Fruit fly (Drosophila melanogaster) whole organism, pupa: ENCODE measurements around the gene GATAd.

Source experiments
- CG10348 ChIP-seq: fragments of 200-800 bp; sonication (Bioruptor generic); IDR thresholded peaks from 2 replicates; pipeline ENCODE4 v1.3.6; 2022; ENCODE audit warnings: missing biosample characterization, missing genetic modification characterization
- CG12605 ChIP-seq: fragments of 200-800 bp; sonication (Bioruptor generic); IDR thresholded peaks from 2 replicates; pipeline ENCODE4 v1.3.6; 2022; ENCODE audit warnings: missing biosample characterization, missing genetic modification characterization
- CG13204 ChIP-seq: fragments of 200-800 bp; sonication (Bioruptor generic); optimal IDR thresholded peaks from 2 replicates; lab custom pipeline; 2018; ENCODE audit warnings: missing biosample characterization, mild to moderate bottlenecking, missing genetic modification characterization, moderate library complexity
- CG14655 ChIP-seq: fragments of 200-800 bp; sonication (Bioruptor generic); optimal IDR thresholded peaks from 3 replicates; lab custom pipeline; 2017; ENCODE audit warnings: mild to moderate bottlenecking, missing biosample characterization, missing genetic modification reagents, missing genetic modification characterization
- CG15710 ChIP-seq: fragments of 200-800 bp; sonication (Bioruptor generic); optimal IDR thresholded peaks from 2 replicates; lab custom pipeline; 2018; ENCODE audit warnings: missing biosample characterization, mild to moderate bottlenecking, missing genetic modification characterization, moderate library complexity
- CG17806 ChIP-seq: fragments of 200-800 bp; sonication (Bioruptor generic); optimal IDR thresholded peaks from 2 replicates; lab custom pipeline; 2018; ENCODE audit warnings: missing biosample characterization, mild to moderate bottlenecking, missing genetic modification characterization, moderate library complexity
- CG32121 ChIP-seq: fragments of 200-800 bp; sonication (Bioruptor generic); IDR thresholded peaks from 2 replicates; pipeline ENCODE4 v1.3.6; 2022; ENCODE audit warnings: missing biosample characterization, missing genetic modification characterization
- CG34367 ChIP-seq: fragments of 200-800 bp; sonication (Bioruptor generic); optimal IDR thresholded peaks from 2 replicates; lab custom pipeline; 2018; ENCODE audit warnings: missing biosample characterization, mild to moderate bottlenecking, missing genetic modification characterization
- CG4496 ChIP-seq: fragments of 200-800 bp; sonication (Bioruptor generic); IDR thresholded peaks from 3 replicates; pipeline ENCODE4 v1.3.6; 2022; ENCODE audit warnings: missing biosample characterization, missing genetic modification characterization
- CG8159 ChIP-seq: fragments of 200-800 bp; sonication (Bioruptor generic); optimal IDR thresholded peaks from 3 replicates; lab custom pipeline; 2018; ENCODE audit warnings: missing biosample characterization, mild to moderate bottlenecking, missing genetic modification characterization, moderate library complexity
- CG8301 ChIP-seq: fragments of 200-800 bp; sonication (Bioruptor generic); optimal IDR thresholded peaks from 2 replicates; lab custom pipeline; 2018; ENCODE audit warnings: missing biosample characterization, mild to moderate bottlenecking, missing genetic modification characterization
- CG9948 ChIP-seq: fragments of 200-800 bp; sonication (Bioruptor generic); optimal IDR thresholded peaks from 2 replicates; lab custom pipeline; 2018; ENCODE audit warnings: missing biosample characterization, mild to moderate bottlenecking, missing genetic modification characterization, moderate library complexity
- D1 ChIP-seq: fragments of 200-800 bp; sonication (Bioruptor generic); optimal IDR thresholded peaks from 2 replicates; lab custom pipeline; 2018; ENCODE audit warnings: missing biosample characterization, mild to moderate bottlenecking, missing genetic modification characterization, moderate library complexity
- EcR ChIP-seq: fragments of 200-800 bp; sonication (Bioruptor generic); optimal IDR thresholded peaks from 3 replicates; lab custom pipeline; 2019; ENCODE audit warnings: missing biosample characterization, missing genetic modification characterization, mild to moderate bottlenecking, moderate library complexity, missing genetic modification reagents
- Ets98B ChIP-seq: fragments of 200-800 bp; sonication (Bioruptor generic); IDR thresholded peaks from 2 replicates; pipeline ENCODE4 v1.3.6; 2022; ENCODE audit warnings: missing biosample characterization, missing genetic modification characterization
- Pif1A ChIP-seq: fragments of 200-800 bp; sonication (Bioruptor generic); optimal IDR thresholded peaks from 3 replicates; lab custom pipeline; 2016; ENCODE audit warnings: missing biosample characterization, missing genetic modification characterization
- Pif1B ChIP-seq: fragments of 200-800 bp; sonication (Bioruptor generic); optimal IDR thresholded peaks from 3 replicates; lab custom pipeline; 2016; ENCODE audit warnings: missing biosample characterization, missing genetic modification characterization
- Snoo ChIP-seq: fragments of 200-800 bp; sonication (Bioruptor generic); optimal IDR thresholded peaks from 3 replicates; lab custom pipeline; 2017; ENCODE audit warnings: missing biosample characterization, mild to moderate bottlenecking, missing genetic modification characterization, inconsistent platforms
- fd96Ca ChIP-seq: fragments of 200-800 bp; sonication (Bioruptor generic); IDR thresholded peaks from 3 replicates; pipeline ENCODE4 v1.3.6; 2022; ENCODE audit warnings: missing biosample characterization, missing genetic modification characterization
- gl ChIP-seq: fragments of 200-800 bp; sonication (Bioruptor generic); optimal IDR thresholded peaks from 2 replicates; lab custom pipeline; 2018; ENCODE audit warnings: missing biosample characterization, mild to moderate bottlenecking, missing genetic modification characterization
- rn ChIP-seq: fragments of 200-800 bp; sonication (Bioruptor generic); IDR thresholded peaks from 2 replicates; pipeline ENCODE4 v1.3.6; 2022; ENCODE audit warnings: missing biosample characterization, missing genetic modification characterization

The GATAd gene

DNA sequence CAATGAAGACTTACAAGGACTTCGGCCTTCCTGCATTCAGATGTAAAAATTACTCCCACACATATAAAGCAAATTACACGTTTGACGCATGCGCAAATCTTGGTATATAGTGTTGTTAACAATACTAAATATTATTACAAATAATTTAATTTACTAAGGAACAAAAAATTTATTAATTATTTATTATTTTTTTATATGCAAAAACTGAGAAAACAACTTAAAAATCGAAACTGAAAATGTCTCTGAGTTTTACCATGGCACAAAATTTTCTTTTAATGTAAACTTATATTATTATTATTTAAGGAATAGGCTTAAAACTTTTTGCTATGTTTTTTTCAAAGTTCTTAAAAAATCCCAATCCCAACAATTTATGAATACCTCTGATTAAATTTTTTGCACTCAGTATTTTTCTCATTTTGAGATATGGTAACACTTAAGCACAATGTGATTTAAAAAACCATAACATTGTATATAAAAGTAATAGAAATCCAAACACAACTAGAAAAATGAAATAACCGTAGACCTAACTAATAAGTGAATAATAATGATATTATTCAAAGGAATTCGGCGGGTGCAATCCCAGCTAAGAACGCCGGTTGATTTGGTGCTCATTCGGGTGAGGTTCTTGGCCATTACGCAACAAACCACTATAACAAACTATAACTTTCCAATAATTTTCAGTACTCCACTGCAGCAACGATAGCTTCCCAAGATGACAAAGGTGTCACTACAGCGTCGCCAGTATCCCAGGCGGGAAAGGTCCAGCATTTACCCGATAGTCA is 2.3 kb upstream of the GATAd start, which contains the start of the genes Schip1 and Cox10:
Gene Schip1, minus strand, starts transcription at position 51 of the 782 bp plus-strand sequence.
Gene Cox10, plus strand, starts transcription at position 406 of the 782 bp plus-strand sequence.
- TF ChIP-seq D1 (tag; lab: Kevin White, UChicago) (no peak), fd96Ca (GFP tag; lab: Robert Waterston, UW) (no peak), CG10348 (no peak), Pif1B (GFP tag; lab: Kevin White, UChicago) (no peak), CG14655 (GFP tag; lab: Kevin White, UChicago) (no peak), CG34367 (tag; lab: Kevin White, UChicago) (no peak), gl (no peak), Pif1A (GFP tag; lab: Kevin White, UChicago) (no peak)

DNA sequence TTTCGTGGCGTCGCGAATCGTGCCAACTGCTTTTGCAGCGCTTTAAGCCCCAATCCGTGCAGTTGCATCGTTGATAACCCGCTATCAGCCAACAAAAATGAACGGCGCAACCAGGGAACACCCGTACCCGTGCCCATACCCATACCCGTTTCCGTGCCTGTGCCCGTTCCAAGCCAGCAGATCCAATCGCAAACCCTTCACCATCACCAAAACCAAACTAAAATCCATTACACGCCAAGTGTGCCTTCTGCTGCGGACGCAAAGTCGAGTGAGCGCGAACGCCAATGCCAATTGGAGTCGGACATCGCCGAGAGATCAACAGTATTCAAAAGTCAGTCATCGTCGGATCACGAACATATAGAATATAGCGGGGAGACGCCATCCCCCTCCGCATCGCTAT is 679 bp downstream of the GATAd start:
- TF ChIP-seq CG13204, result no peak
- TF ChIP-seq gl, result no peak
- no peak for TF ChIP-seq CG32121 (GFP tag; lab: Robert Waterston, UW)
- TF ChIP-seq EcR (GFP tag; lab: Kevin White, UChicago), result no peak
- TF ChIP-seq CG4496 (GFP tag; lab: Robert Waterston, UW), result no peak
- TF ChIP-seq CG15710 (tag; lab: Kevin White, UChicago), result no peak
- TF ChIP-seq CG10348, result no peak
- TF ChIP-seq CG8159 (tag; lab: Kevin White, UChicago), result no peak
- TF ChIP-seq CG12605, result no peak
- TF ChIP-seq D1 (tag; lab: Kevin White, UChicago), result no peak

DNA sequence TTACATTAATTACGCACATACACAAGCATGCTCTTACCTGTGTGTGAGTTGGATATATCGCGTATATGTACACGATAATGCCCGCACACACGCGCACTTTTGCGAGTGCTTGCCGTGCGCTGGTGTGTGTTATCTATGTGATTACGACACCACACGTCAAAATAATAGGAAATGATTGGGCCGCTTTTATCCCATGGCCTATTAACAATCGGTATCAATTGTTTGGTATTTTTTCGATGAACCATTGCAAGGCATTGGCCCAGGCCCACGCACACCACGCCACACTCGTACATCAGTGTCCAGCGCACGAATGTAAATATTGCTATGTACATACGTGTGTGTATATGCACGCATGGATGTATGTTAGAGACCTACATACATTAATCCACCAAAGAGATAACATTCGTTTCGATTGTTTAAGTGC is 1.3 kb downstream of the GATAd start:
- TF ChIP-seq Ets98B (GFP tag; lab: Robert Waterston, UW) (peak; percentile 64; the same call in 1 of the 2 replicates), CG32121 (GFP tag; lab: Robert Waterston, UW) (peak; percentile 51; the same call in 1 of the 2 replicates), fd96Ca (GFP tag; lab: Robert Waterston, UW) (no peak), CG17806 (tag; lab: Kevin White, UChicago) (peak; percentile 28), EcR (GFP tag; lab: Kevin White, UChicago) (peak; percentile 84), D1 (tag; lab: Kevin White, UChicago) (no peak), Pif1B (GFP tag; lab: Kevin White, UChicago) (peak; percentile 63), CG15710 (tag; lab: Kevin White, UChicago) (peak; percentile 14), CG14655 (GFP tag; lab: Kevin White, UChicago) (no peak), Snoo (peak; percentile 30), gl (peak; percentile 28), CG4496 (GFP tag; lab: Robert Waterston, UW) (no peak), CG9948 (peak; percentile 5), CG34367 (tag; lab: Kevin White, UChicago) (peak; percentile 48), CG10348 (no peak), CG8159 (tag; lab: Kevin White, UChicago) (no peak), rn (GFP tag; lab: Robert Waterston, UW) (no peak), CG8301 (tag; lab: Kevin White, UChicago) (peak; percentile 21), CG12605 (no peak), CG13204 (no peak), Pif1A (GFP tag; lab: Kevin White, UChicago) (no peak)

DNA sequence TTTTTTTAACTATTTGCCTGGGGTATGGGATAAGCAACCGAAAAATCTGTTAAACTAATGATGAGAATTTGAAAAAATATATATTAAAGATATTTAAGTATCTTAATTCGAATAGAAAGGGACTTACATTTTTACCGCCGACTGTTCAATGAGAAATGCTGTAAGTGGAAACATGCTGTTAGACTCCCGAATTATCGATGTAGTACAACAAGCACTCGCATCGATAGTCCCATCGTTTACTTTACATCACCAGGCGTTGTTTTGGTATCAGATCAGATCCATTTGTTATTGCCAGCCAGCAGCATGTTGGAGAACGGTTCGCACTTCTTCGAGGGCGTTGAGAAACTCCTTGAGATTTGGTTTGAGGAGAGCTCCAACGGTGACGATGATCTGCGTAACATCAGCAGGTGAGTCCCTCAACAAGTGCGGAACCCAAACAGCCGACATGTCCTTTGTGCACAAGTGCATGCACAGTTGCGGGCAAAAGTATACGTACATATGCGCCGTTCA is 5.7 kb downstream of the GATAd start, which contains the start of gene SamDC:
Gene SamDC, plus strand, starts transcription at position 246 of the 510 bp plus-strand sequence.
- TF ChIP-seq CG10348 (no peak), CG12605 (0 out of 2 replicates have a peak, but pooled peaks have one; percentile 23), Ets98B (GFP tag; lab: Robert Waterston, UW) (peak; percentile 36; the same call in 1 of the 2 replicates), CG17806 (tag; lab: Kevin White, UChicago) (no peak), CG32121 (GFP tag; lab: Robert Waterston, UW) (peak; percentile 11; the same call in 1 of the 2 replicates), CG8159 (tag; lab: Kevin White, UChicago) (peak; percentile 39), fd96Ca (GFP tag; lab: Robert Waterston, UW) (no peak), CG34367 (tag; lab: Kevin White, UChicago) (no peak), CG9948 (peak; percentile 3), Pif1A (GFP tag; lab: Kevin White, UChicago) (peak; percentile 19), rn (GFP tag; lab: Robert Waterston, UW) (no peak), Snoo (peak; percentile 25), CG15710 (tag; lab: Kevin White, UChicago) (peak; percentile 36)

DNA sequence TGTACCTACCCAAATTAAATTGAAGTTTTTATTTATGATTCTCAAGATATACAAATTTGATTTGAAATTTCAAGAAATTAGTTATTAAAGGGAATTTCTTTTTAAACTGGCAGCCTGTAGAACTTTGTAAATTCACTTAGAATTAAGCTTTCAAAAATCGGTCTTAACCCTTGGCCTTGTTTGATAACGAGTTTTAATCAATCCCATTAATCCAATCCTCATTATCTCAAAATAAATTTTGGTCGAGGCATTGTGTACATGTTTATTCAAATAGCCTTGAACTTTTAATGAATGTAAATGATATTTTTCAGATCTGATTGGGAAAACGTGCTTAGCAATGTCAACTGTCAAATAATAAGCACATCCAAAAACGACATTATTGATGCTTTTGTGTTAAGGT is 6.3 kb downstream of the GATAd start:
- TF ChIP-seq D1 (tag; lab: Kevin White, UChicago), result no peak
- no peak for TF ChIP-seq Pif1B (GFP tag; lab: Kevin White, UChicago)
- TF ChIP-seq CG4496 (GFP tag; lab: Robert Waterston, UW), result no peak
- TF ChIP-seq rn (GFP tag; lab: Robert Waterston, UW), result no peak
- TF ChIP-seq Ets98B (GFP tag; lab: Robert Waterston, UW), result no peak
- TF ChIP-seq CG13204, result no peak
- no peak for TF ChIP-seq Snoo
- no peak for TF ChIP-seq CG10348
- TF ChIP-seq CG32121 (GFP tag; lab: Robert Waterston, UW), result no peak
- no peak for TF ChIP-seq CG15710 (tag; lab: Kevin White, UChicago)
- TF ChIP-seq CG8159 (tag; lab: Kevin White, UChicago), result no peak
- no peak for TF ChIP-seq CG8301 (tag; lab: Kevin White, UChicago)
- no peak for TF ChIP-seq CG12605
- no peak for TF ChIP-seq CG14655 (GFP tag; lab: Kevin White, UChicago)
- TF ChIP-seq CG17806 (tag; lab: Kevin White, UChicago), result no peak
- no peak for TF ChIP-seq EcR (GFP tag; lab: Kevin White, UChicago)
- TF ChIP-seq fd96Ca (GFP tag; lab: Robert Waterston, UW), result no peak
